Fruit fly (Drosophila melanogaster) whole organism, embryonic: ENCODE measurements around the gene CG12581.
A peak's percentile ranks its signal among the peaks of the same experiment; 100 is the strongest.

Source experiments
- Bgb ChIP-seq: fragments of 200-800 bp; sonication (Bioruptor generic); IDR thresholded peaks from 2 replicates; pipeline ENCODE4 v1.3.6; 2022; ENCODE audit warnings: missing biosample characterization, missing genetic modification characterization; ENCODE audit not compliant: partially characterized antibody
- CG11723 ChIP-seq: fragments of 200-800 bp; sonication (Bioruptor generic); optimal IDR thresholded peaks from 2 replicates; lab custom pipeline; 2017; ENCODE audit warnings: missing biosample characterization, mild to moderate bottlenecking, missing genetic modification characterization
- CG8089 ChIP-seq: fragments of 200-800 bp; sonication (Bioruptor generic); optimal IDR thresholded peaks from 3 replicates; lab custom pipeline; 2016; ENCODE audit warnings: missing biosample characterization, missing genetic modification characterization
- Hmr ChIP-seq: fragments of 200-800 bp; sonication (Bioruptor generic); optimal IDR thresholded peaks from 3 replicates; lab custom pipeline; 2017; ENCODE audit warnings: mild to moderate bottlenecking, missing biosample characterization, missing genetic modification reagents, missing genetic modification characterization
- fd102C ChIP-seq: fragments of 200-800 bp; sonication (Bioruptor generic); optimal IDR thresholded peaks from 2 replicates; lab custom pipeline; 2018; ENCODE audit warnings: missing biosample characterization, mild to moderate bottlenecking, missing genetic modification characterization, moderate library complexity
- pzg ChIP-seq: fragments of 200-800 bp; sonication (Bioruptor generic); optimal IDR thresholded peaks from 3 replicates; lab custom pipeline; 2018; ENCODE audit warnings: missing biosample characterization, mild to moderate bottlenecking, missing genetic modification characterization, moderate library complexity

DNA sequence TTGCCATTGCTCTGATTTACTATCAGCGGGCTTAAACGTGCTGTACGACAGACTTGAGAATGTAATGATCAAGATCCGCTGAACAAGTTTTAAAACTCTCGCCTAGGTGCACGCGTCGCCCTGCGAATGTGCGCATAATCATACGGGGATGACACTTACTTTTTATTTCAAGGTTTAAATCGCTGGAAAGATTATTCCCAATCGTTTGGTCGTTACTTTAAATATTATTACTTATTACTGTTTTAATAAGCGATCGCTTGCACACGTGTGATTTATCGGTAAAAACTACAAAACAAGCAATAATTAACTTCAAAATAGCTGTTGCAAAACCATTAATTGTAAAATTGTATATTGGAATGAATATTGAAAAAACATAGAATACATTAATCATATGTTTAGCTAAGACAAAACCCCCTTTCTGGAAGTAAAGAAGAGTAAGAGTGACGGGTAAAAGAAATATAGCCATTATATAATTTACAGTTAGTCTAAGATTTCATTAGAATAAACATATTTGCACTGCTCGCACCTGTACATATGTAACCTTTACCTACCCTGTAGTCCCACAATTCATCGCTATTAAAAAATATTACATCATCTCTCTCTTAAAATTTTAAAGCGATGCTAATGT is 54.8 kb downstream of the CG12581 start, which contains the start of gene DhpD:
- no peak for TF ChIP-seq fd102C (GFP tag; lab: Kevin White, UChicago)
- TF ChIP-seq CG8089: peak; percentile 6
- peak; percentile 100 for TF ChIP-seq Bgb (GFP tag; lab: Robert Waterston, UW)
- peak; percentile 73 for TF ChIP-seq Hmr (GFP tag; lab: Kevin White, UChicago)
- peak; percentile 37 for TF ChIP-seq pzg (GFP tag; lab: Kevin White, UChicago)
- TF ChIP-seq CG11723: peak; percentile 16
